Worm (Caenorhabditis elegans): ENCODE measurements around the gene srv-25.
"Not testable (repeated sequence)": the region's sequence is repeated elsewhere in the genome, so short reads cannot be mapped to it uniquely, and the experiment has no call there.

- not testable (repeated sequence) for TF ChIP-seq mxl-1 (tag; optimal IDR thresholded peaks at IDR 0.05); K11D2.4 (GFP tag; IDR thresholded peaks at IDR 0.05); Y53G8AR.9 (GFP tag; conservative IDR thresholded peaks at IDR 0.05); B0261.1 (tag; optimal IDR thresholded peaks at IDR 0.05)
These were observed 44.3 kb upstream of the srv-25 start for ce11 chrIV:6347822-6348221.

Measured in whole organism, young adult.